Worm (Caenorhabditis elegans): ENCODE results near the gene clec-186.

DNA sequence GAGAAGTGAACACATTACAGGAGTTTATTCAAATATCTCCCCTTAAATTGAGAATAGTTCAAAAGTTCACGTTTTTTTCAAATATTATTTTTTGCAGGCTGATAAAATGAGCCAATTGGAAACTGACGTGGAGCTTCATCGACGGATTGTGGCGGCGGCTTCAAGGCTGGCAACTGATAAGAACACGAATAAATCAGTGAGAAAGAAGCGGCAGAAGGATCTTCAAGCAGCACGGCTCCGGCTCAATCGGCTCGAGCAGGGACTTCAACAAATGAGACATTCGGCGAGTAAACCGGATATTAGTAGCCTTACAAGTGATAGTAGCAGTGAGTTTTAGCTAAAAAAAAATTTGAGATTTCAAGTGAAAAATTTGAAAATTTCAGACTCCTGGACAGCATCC lies 40.6 kb upstream of the clec-186 start, which contains the start of gene M02B1.4:
- TF ChIP-seq ama-1 (optimal IDR thresholded peaks at IDR 0.05) (no peak), ceh-36 (tag; optimal IDR thresholded peaks at IDR 0.05) (no peak), ceh-13 (GFP tag; optimal IDR thresholded peaks at IDR 0.05) (no peak), flt-1 (GFP tag; IDR thresholded peaks at IDR 0.05) (no peak), aly-1 (tag; optimal IDR thresholded peaks at IDR 0.05) (no peak), hmbx-1 (tag; optimal IDR thresholded peaks at IDR 0.05) (no peak), hmg-4 (GFP tag; optimal IDR thresholded peaks at IDR 0.05) (no peak), ets-7 (tag; optimal IDR thresholded peaks at IDR 0.05) (no peak), sea-1 (GFP tag; conservative IDR thresholded peaks at IDR 0.05) (no peak)

Data from whole organism, early embryonic.